Worm (Caenorhabditis elegans): ENCODE measurements around the gene nstp-2.
A peak's percentile ranks its signal among the peaks of the same experiment; 100 is the strongest.

Gene nstp-2

ce11 chrIV:6574343-6574742 is 31.6 kb downstream of the nstp-2 start:
- TF ChIP-seq pha-4 (tag; optimal IDR thresholded peaks at IDR 0.05), result no peak
- TF ChIP-seq unc-55 (GFP tag; optimal IDR thresholded peaks at IDR 0.05), result peak; percentile 71
- TF ChIP-seq ets-4 (tag; optimal IDR thresholded peaks at IDR 0.05), result no peak
- TF ChIP-seq sdc-2 (tag; optimal IDR thresholded peaks at IDR 0.05), result no peak
- TF ChIP-seq nfya-1 (tag; optimal IDR thresholded peaks at IDR 0.05), result peak; percentile 37

- TF ChIP-seq ceh-24 (tag; optimal IDR thresholded peaks at IDR 0.05), result no peak
- TF ChIP-seq ceh-9 (tag; optimal IDR thresholded peaks at IDR 0.05), result no peak
- no peak for TF ChIP-seq odd-2 (tag; optimal IDR thresholded peaks at IDR 0.05)
- no peak for TF ChIP-seq madf-2 (tag; optimal IDR thresholded peaks at IDR 0.05)
- no peak for TF ChIP-seq ceh-30 (tag; optimal IDR thresholded peaks at IDR 0.05)
- TF ChIP-seq tbx-2 (tag; optimal IDR thresholded peaks at IDR 0.05), result no peak
- TF ChIP-seq pros-1 (tag; optimal IDR thresholded peaks at IDR 0.05), result no peak
- no peak for TF ChIP-seq nhr-232 (tag; optimal IDR thresholded peaks at IDR 0.05)
- TF ChIP-seq Y22D7AL.16 (tag; optimal IDR thresholded peaks at IDR 0.05), result no peak
- no peak for TF ChIP-seq sox-2 (GFP tag; IDR thresholded peaks at IDR 0.05)
- TF ChIP-seq dve-1 (tag; optimal IDR thresholded peaks at IDR 0.05), result no peak
- no peak for TF ChIP-seq hlh-13 (GFP tag; optimal IDR thresholded peaks at IDR 0.05)
- TF ChIP-seq che-1 (tag; optimal IDR thresholded peaks at IDR 0.05), result no peak
- TF ChIP-seq fkh-10 (GFP tag; optimal IDR thresholded peaks at IDR 0.05), result no peak
- no peak for TF ChIP-seq K02D7.2 (tag; optimal IDR thresholded peaks at IDR 0.05)
- no peak for TF ChIP-seq pha-4 (tag; optimal IDR thresholded peaks at IDR 0.05)
- TF ChIP-seq ceh-48 (tag; optimal IDR thresholded peaks at IDR 0.05), result no peak
- TF ChIP-seq sdc-2 (tag; optimal IDR thresholded peaks at IDR 0.05), result no peak
- TF ChIP-seq ceh-19 (GFP tag; optimal IDR thresholded peaks at IDR 0.05), result no peak
- TF ChIP-seq hlh-8 (tag; optimal IDR thresholded peaks at IDR 0.05), result no peak
Measured at ce11 chrIV:6572655-6573054, 33.3 kb downstream of the nstp-2 start.

ce11 chrIV:6572238-6572637 is 33.8 kb downstream of the nstp-2 start, which contains the start of gene bicd-1:
bicd-1 (minus strand) TSS chrIV:6572338.
- TF ChIP-seq pax-1 (tag; optimal IDR thresholded peaks at IDR 0.05) (no peak), syd-9 (tag; optimal IDR thresholded peaks at IDR 0.05) (no peak), odd-2 (tag; optimal IDR thresholded peaks at IDR 0.05) (no peak), ceh-30 (tag; optimal IDR thresholded peaks at IDR 0.05) (no peak), fax-1 (tag; optimal IDR thresholded peaks at IDR 0.05) (no peak), pqm-1 (tag; optimal IDR thresholded peaks at IDR 0.05) (no peak), Y22D7AL.16 (tag; optimal IDR thresholded peaks at IDR 0.05) (no peak), ceh-48 (tag; optimal IDR thresholded peaks at IDR 0.05) (no peak), pha-2 (tag; optimal IDR thresholded peaks at IDR 0.05) (no peak), nhr-11 (tag; optimal IDR thresholded peaks at IDR 0.05) (no peak), sdc-2 (tag; optimal IDR thresholded peaks at IDR 0.05) (no peak), pha-4 (tag; optimal IDR thresholded peaks at IDR 0.05) (no peak), ceh-34 (tag; optimal IDR thresholded peaks at IDR 0.05) (no peak), ceh-31 (tag; optimal IDR thresholded peaks at IDR 0.05) (no peak), ahr-1 (tag; optimal IDR thresholded peaks at IDR 0.05) (no peak), unc-3 (GFP tag; conservative IDR thresholded peaks at IDR 0.05) (no peak), unc-3 (tag; optimal IDR thresholded peaks at IDR 0.05) (no peak), ttx-3 (tag; optimal IDR thresholded peaks at IDR 0.05) (no peak), eyg-1 (tag; optimal IDR thresholded peaks at IDR 0.05) (no peak), rnt-1 (tag; optimal IDR thresholded peaks at IDR 0.05) (no peak), ceh-45 (GFP tag; IDR thresholded peaks at IDR 0.05) (no peak)

- TF ChIP-seq unc-55 (GFP tag; optimal IDR thresholded peaks at IDR 0.05), result no peak
- TF ChIP-seq K09A11.1 (tag; optimal IDR thresholded peaks at IDR 0.05; ENCODE audit: insufficient read depth), result no peak
- TF ChIP-seq hlh-6 (tag; optimal IDR thresholded peaks at IDR 0.05), result no peak
- no peak for TF ChIP-seq ceh-2 (tag; optimal IDR thresholded peaks at IDR 0.05)
- no peak for TF ChIP-seq ceh-30 (tag; optimal IDR thresholded peaks at IDR 0.05)
Measured at ce11 chrIV:6565605-6566004, 40.4 kb downstream of the nstp-2 start.

All from whole organism, late embryonic.